Fruit fly (Drosophila melanogaster) whole organism, embryonic: ENCODE results near the gene Sgs1.
A peak's percentile ranks its signal among the peaks of the same experiment; 100 is the strongest.

Source experiments
- Atf6 ChIP-seq: fragments of 200-800 bp; sonication (Bioruptor generic); IDR thresholded peaks from 2 replicates; pipeline ENCODE4 v1.3.6; 2022; ENCODE audit warnings: missing biosample characterization, missing genetic modification characterization
- CG10565 ChIP-seq: fragments of 200-800 bp; sonication (Bioruptor generic); optimal IDR thresholded peaks from 3 replicates; lab custom pipeline; 2016; ENCODE audit warnings: missing biosample characterization, mild to moderate bottlenecking, missing genetic modification characterization
- CG11456 ChIP-seq: fragments of 200-800 bp; sonication (Bioruptor generic); IDR thresholded peaks from 3 replicates; pipeline ENCODE4 v1.3.6; 2022; ENCODE audit warnings: missing biosample characterization, missing genetic modification characterization
- CG14050 ChIP-seq: fragments of 200-800 bp; sonication (Bioruptor generic); IDR thresholded peaks from 3 replicates; pipeline ENCODE4 v1.3.6; 2022; ENCODE audit warnings: missing biosample characterization, missing genetic modification characterization
- CG14710 ChIP-seq: fragments of 200-800 bp; sonication (Bioruptor generic); optimal IDR thresholded peaks from 3 replicates; lab custom pipeline; 2019; ENCODE audit warnings: missing biosample characterization, mild to moderate bottlenecking, missing genetic modification characterization, moderate library complexity
- CG16863 ChIP-seq: fragments of 200-800 bp; sonication (Bioruptor generic); optimal IDR thresholded peaks from 3 replicates; lab custom pipeline; 2016; ENCODE audit warnings: missing biosample characterization, missing genetic modification characterization
- CG1792 ChIP-seq: fragments of 200-800 bp; sonication (Bioruptor generic); optimal IDR thresholded peaks from 2 replicates; lab custom pipeline; 2016; ENCODE audit warnings: missing biosample characterization, missing genetic modification characterization
- CG2199 ChIP-seq: fragments of 200-800 bp; sonication (Bioruptor generic); IDR thresholded peaks from 3 replicates; pipeline ENCODE4 v1.3.6; 2022; ENCODE audit warnings: missing biosample characterization, missing genetic modification characterization
- CG2875 ChIP-seq: fragments of 200-800 bp; sonication (Bioruptor generic); optimal IDR thresholded peaks from 2 replicates; lab custom pipeline; 2017; ENCODE audit warnings: missing biosample characterization, mild to moderate bottlenecking, missing genetic modification characterization, missing genetic modification reagents
- CG31441 ChIP-seq: fragments of 200-800 bp; sonication (Bioruptor generic); IDR thresholded peaks from 2 replicates; pipeline ENCODE4 v1.3.6; 2022; ENCODE audit warnings: missing biosample characterization, missing genetic modification characterization
- CG3163 ChIP-seq: fragments of 200-800 bp; sonication (Bioruptor generic); optimal IDR thresholded peaks from 3 replicates; lab custom pipeline; 2016; ENCODE audit warnings: missing biosample characterization, missing genetic modification characterization
- CG4282 ChIP-seq: fragments of 200-800 bp; sonication (Bioruptor generic); optimal IDR thresholded peaks from 2 replicates; lab custom pipeline; 2016; ENCODE audit warnings: missing biosample characterization, missing genetic modification characterization
- CG4328 ChIP-seq: fragments of 200-800 bp; sonication (Bioruptor generic); optimal IDR thresholded peaks from 3 replicates; lab custom pipeline; 2017; ENCODE audit warnings: missing biosample characterization, missing genetic modification reagents, missing genetic modification characterization
- CG7556 ChIP-seq: fragments of 200-800 bp; sonication (Bioruptor generic); optimal IDR thresholded peaks from 2 replicates; lab custom pipeline; 2017; ENCODE audit warnings: missing biosample characterization, mild to moderate bottlenecking, missing genetic modification characterization
- Camta ChIP-seq: fragments of 200-800 bp; sonication (Bioruptor generic); optimal IDR thresholded peaks from 2 replicates; lab custom pipeline; 2016; ENCODE audit warnings: missing biosample characterization, missing genetic modification characterization
- CoRest ChIP-seq: fragments of 200-800 bp; sonication (Bioruptor generic); optimal IDR thresholded peaks from 3 replicates; lab custom pipeline; 2018; ENCODE audit warnings: missing biosample characterization, mild to moderate bottlenecking, missing genetic modification characterization, moderate library complexity
- D19A ChIP-seq: fragments of 200-800 bp; optimal IDR thresholded peaks from 3 replicates; lab custom pipeline; 2019; ENCODE audit warnings: missing biosample characterization, mild to moderate bottlenecking, missing genetic modification characterization, moderate library complexity
- Dbx ChIP-seq: fragments of 200-800 bp; sonication (Bioruptor generic); IDR thresholded peaks from 3 replicates; pipeline ENCODE4 v1.3.6; 2022; ENCODE audit warnings: missing biosample characterization, missing genetic modification characterization
- Dfd ChIP-seq, 2 experiments: fragments of >200 bp; optimal IDR thresholded peaks; 2 replicates each; lab custom pipeline; 2017; ENCODE audit warnings: missing biosample characterization in 2 of 2, missing genetic modification characterization in 2 of 2
- E2f2 ChIP-seq: fragments of 200-800 bp; sonication (Bioruptor generic); IDR thresholded peaks from 2 replicates; pipeline ENCODE4 v1.3.6; 2022; ENCODE audit warnings: missing biosample characterization, missing genetic modification characterization
- Elba2 ChIP-seq: fragments of 200-800 bp; sonication (Bioruptor generic); optimal IDR thresholded peaks from 3 replicates; lab custom pipeline; 2016; ENCODE audit warnings: missing biosample characterization, missing genetic modification characterization
- H15 ChIP-seq: fragments of 200-800 bp; sonication (Bioruptor generic); IDR thresholded peaks from 3 replicates; pipeline ENCODE4 v1.3.6; 2022; ENCODE audit warnings: missing biosample characterization, missing genetic modification characterization
- Hmx ChIP-seq: fragments of 200-800 bp; sonication (Bioruptor generic); optimal IDR thresholded peaks from 2 replicates; lab custom pipeline; 2016; ENCODE audit warnings: missing biosample characterization, missing genetic modification characterization
- Hr39 ChIP-seq: fragments of >200 bp; optimal IDR thresholded peaks from 2 replicates; lab custom pipeline; 2017
- MESR4 ChIP-seq: fragments of 200-800 bp; sonication (Bioruptor generic); optimal IDR thresholded peaks from 2 replicates; lab custom pipeline; 2018; ENCODE audit warnings: missing biosample characterization, mild to moderate bottlenecking, missing genetic modification characterization, moderate library complexity
- Mes4 ChIP-seq: fragments of 200-800 bp; sonication (Bioruptor generic); optimal IDR thresholded peaks from 2 replicates; lab custom pipeline; 2016; ENCODE audit warnings: missing biosample characterization, missing genetic modification characterization
- NFAT ChIP-seq: fragments of 200-800 bp; sonication (Bioruptor generic); IDR thresholded peaks from 2 replicates; pipeline ENCODE4 v1.3.6; 2022; ENCODE audit warnings: missing biosample characterization, missing genetic modification characterization
- Sin3A ChIP-seq: fragments of >200 bp; optimal IDR thresholded peaks from 2 replicates; lab custom pipeline; 2018
- Spps ChIP-seq: fragments of 200-800 bp; sonication (Bioruptor generic); optimal IDR thresholded peaks from 2 replicates; lab custom pipeline; 2018; ENCODE audit warnings: missing biosample characterization, mild to moderate bottlenecking, missing genetic modification characterization
- bcd ChIP-seq: fragments of 200-800 bp; sonication (Bioruptor generic); optimal IDR thresholded peaks from 2 replicates; lab custom pipeline; 2017; ENCODE audit warnings: missing biosample characterization, mild to moderate bottlenecking, missing genetic modification characterization
- bigmax ChIP-seq: fragments of 200-800 bp; sonication (Bioruptor generic); optimal IDR thresholded peaks from 2 replicates; lab custom pipeline; 2018; ENCODE audit warnings: missing biosample characterization, mild to moderate bottlenecking, missing genetic modification characterization
- emc ChIP-seq: fragments of 200-800 bp; sonication (Bioruptor generic); optimal IDR thresholded peaks from 2 replicates; lab custom pipeline; 2016; ENCODE audit warnings: missing biosample characterization, missing genetic modification characterization
- fd3F ChIP-seq: fragments of 200-800 bp; sonication (Bioruptor generic); optimal IDR thresholded peaks from 2 replicates; lab custom pipeline; 2018; ENCODE audit warnings: missing biosample characterization, mild to moderate bottlenecking, missing genetic modification characterization, moderate library complexity
- ftz-f1 ChIP-seq: fragments of 200-800 bp; sonication (Bioruptor generic); optimal IDR thresholded peaks from 2 replicates; lab custom pipeline; 2016; ENCODE audit warnings: missing biosample characterization, missing genetic modification characterization
- ham ChIP-seq: fragments of 200-800 bp; sonication (Bioruptor generic); IDR thresholded peaks from 2 replicates; pipeline ENCODE4 v1.3.6; 2022; ENCODE audit warnings: missing biosample characterization, missing genetic modification characterization
- hb ChIP-seq: fragments of 200-800 bp; sonication (Bioruptor generic); IDR thresholded peaks from 3 replicates; pipeline ENCODE4 v1.3.6; 2022; ENCODE audit warnings: missing biosample characterization, missing genetic modification characterization; ENCODE audit not compliant: partially characterized antibody
- ind ChIP-seq: fragments of 200-800 bp; sonication (Bioruptor generic); optimal IDR thresholded peaks from 3 replicates; lab custom pipeline; 2016; ENCODE audit warnings: missing biosample characterization, missing genetic modification characterization
- kay ChIP-seq: fragments of 200-800 bp; sonication (Bioruptor generic); optimal IDR thresholded peaks from 2 replicates; lab custom pipeline; 2016; ENCODE audit warnings: missing biosample characterization, missing genetic modification characterization
- psq ChIP-seq: fragments of 200-800 bp; sonication (Bioruptor generic); optimal IDR thresholded peaks from 2 replicates; lab custom pipeline; 2017; ENCODE audit warnings: missing biosample characterization, missing genetic modification characterization
- pum ChIP-seq: fragments of 200-800 bp; sonication (Bioruptor generic); optimal IDR thresholded peaks from 2 replicates; lab custom pipeline; 2016; ENCODE audit warnings: missing biosample characterization, missing genetic modification characterization
- sim ChIP-seq: fragments of 200-800 bp; sonication (Bioruptor generic); IDR thresholded peaks from 2 replicates; pipeline ENCODE4 v1.3.6; 2022; ENCODE audit warnings: missing biosample characterization, missing genetic modification characterization
- slbo ChIP-seq: fragments of 200-800 bp; sonication (Bioruptor generic); IDR thresholded peaks from 2 replicates; pipeline ENCODE4 v1.3.6; 2022; ENCODE audit warnings: missing biosample characterization, missing genetic modification characterization
- slou ChIP-seq: fragments of 200-800 bp; sonication (Bioruptor generic); optimal IDR thresholded peaks from 3 replicates; lab custom pipeline; 2016; ENCODE audit warnings: missing biosample characterization, missing genetic modification characterization
- slp2 ChIP-seq: fragments of 200-800 bp; sonication (Bioruptor generic); optimal IDR thresholded peaks from 2 replicates; lab custom pipeline; 2016; ENCODE audit warnings: missing biosample characterization, missing genetic modification characterization
- stc ChIP-seq: fragments of 200-800 bp; sonication (Bioruptor generic); IDR thresholded peaks from 2 replicates; pipeline ENCODE4 v1.3.6; 2022; ENCODE audit warnings: missing biosample characterization, missing genetic modification characterization

Gene Sgs1

DNA sequence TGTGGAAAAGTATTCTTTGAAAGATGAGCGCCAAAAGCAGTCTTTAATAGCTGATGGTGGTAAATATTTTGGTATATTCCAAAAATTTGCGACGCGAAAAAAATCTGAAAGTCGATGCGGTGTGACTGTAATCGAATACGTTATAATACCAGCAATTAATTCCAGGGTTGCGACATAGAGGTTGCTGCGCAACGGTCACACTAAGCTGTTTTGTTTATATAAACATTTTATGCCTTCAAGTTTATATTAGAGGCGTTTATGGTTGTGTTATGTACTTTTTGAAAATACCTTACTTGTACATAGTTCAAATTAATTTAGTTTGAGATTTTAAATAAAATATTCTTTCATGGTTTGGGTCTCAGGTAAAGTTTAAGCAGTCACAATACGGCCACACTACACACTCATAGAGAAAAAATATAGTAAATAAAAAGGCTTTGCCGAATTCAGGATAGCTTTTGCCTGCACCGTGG, 34.2 kb downstream of the Sgs1 start, which contains the start of gene CG14043 (continued):
- TF ChIP-seq CG31441 (GFP tag; lab: Robert Waterston, UW) (no peak), fd3F (GFP tag; lab: Kevin White, UChicago) (no peak), H15 (GFP tag; lab: Robert Waterston, UW) (no peak), sim (GFP tag; lab: Robert Waterston, UW) (no peak), bigmax (GFP tag; lab: Kevin White, UChicago) (no peak), Dfd (GFP tag; optimal IDR thresholded peaks at IDR 0.05; lab: Kevin White, UChicago) (no peak), emc (no peak), kay (GFP tag; lab: Kevin White, UChicago) (no peak), bcd (GFP tag; lab: Kevin White, UChicago) (no peak), Elba2 (GFP tag; lab: Kevin White, UChicago) (no peak), slou (GFP tag; lab: Kevin White, UChicago) (peak; percentile 61), CG4282 (GFP tag; lab: Kevin White, UChicago) (no peak), slp2 (no peak), CG3163 (no peak), pum (GFP tag; lab: Kevin White, UChicago) (peak; percentile 22), CoRest (tag; lab: Kevin White, UChicago) (peak; percentile 60), CG14050 (no peak), MESR4 (GFP tag; lab: Kevin White, UChicago) (peak; percentile 31), ftz-f1 (GFP tag; lab: Kevin White, UChicago) (peak; percentile 21), Hmx (no peak), CG10565 (GFP tag; lab: Kevin White, UChicago) (no peak), ham (GFP tag; lab: Robert Waterston, UW) (no peak), stc (GFP tag; lab: Robert Waterston, UW) (no peak), NFAT (GFP tag; lab: Robert Waterston, UW) (no peak), slbo (GFP tag; lab: Robert Waterston, UW) (peak; percentile 59), D19A (tag; lab: Kevin White, UChicago) (no peak), Camta (GFP tag; lab: Kevin White, UChicago) (no peak), Dbx (no peak), CG4328 (no peak), Atf6 (no peak), ind (GFP tag; lab: Kevin White, UChicago) (no peak), E2f2 (GFP tag; lab: Robert Waterston, UW) (peak; percentile 83), CG7556 (GFP tag; lab: Kevin White, UChicago) (no peak), Mes4 (GFP tag; lab: Kevin White, UChicago) (no peak), CG16863 (GFP tag; lab: Kevin White, UChicago) (no peak), CG2875 (GFP tag; lab: Kevin White, UChicago) (no peak), Hr39 (lab: Kevin White, UChicago) (no peak), hb (no peak), Sin3A (lab: Kevin White, UChicago) (peak; percentile 85), CG11456 (no peak), CG1792 (GFP tag; lab: Kevin White, UChicago) (no peak), CG14710 (tag; lab: Kevin White, UChicago) (peak; percentile 86), CG2199 (no peak), psq (GFP tag; lab: Kevin White, UChicago) (no peak), Spps (tag; lab: Kevin White, UChicago) (peak; percentile 9)
